Worm (Caenorhabditis elegans) whole organism, L3 larva: ENCODE measurements around the gene ubq-1.

Source experiments
- ZK546.5 ChIP-seq: sonication (generic microtip); optimal IDR thresholded peaks from 2 replicates; lab custom pipeline; 2017; ENCODE audit warnings: missing biosample characterization, missing genetic modification characterization
- aly-2 ChIP-seq: fragments of 150-350 bp; optimal IDR thresholded peaks from 2 replicates; lab custom pipeline; 2014; ENCODE audit warnings: missing biosample characterization, missing genetic modification characterization
- ama-1 ChIP-seq: fragments of 150-350 bp; optimal IDR thresholded peaks from 2 replicates; lab custom pipeline; 2018
- ceh-28 ChIP-seq: fragments of 150-350 bp; optimal IDR thresholded peaks from 2 replicates; lab custom pipeline; 2014; ENCODE audit warnings: missing biosample characterization, missing genetic modification reagents, missing genetic modification characterization
- ceh-82 ChIP-seq: fragments of 150-350 bp; optimal IDR thresholded peaks from 2 replicates; lab custom pipeline; 2014; ENCODE audit warnings: missing biosample characterization, missing genetic modification characterization
- ceh-9 ChIP-seq: sonication (generic microtip); optimal IDR thresholded peaks from 2 replicates; lab custom pipeline; 2018; ENCODE audit warnings: missing biosample characterization, missing genetic modification characterization
- daf-12 ChIP-seq: fragments of 150-350 bp; optimal IDR thresholded peaks from 2 replicates; lab custom pipeline; 2014; ENCODE audit warnings: missing biosample characterization, missing genetic modification reagents, missing genetic modification characterization
- egl-27 ChIP-seq: sonication (generic microtip); optimal IDR thresholded peaks from 4 replicates; lab custom pipeline; 2017; ENCODE audit warnings: missing biosample characterization, missing genetic modification reagents, missing genetic modification characterization
- egl-5 ChIP-seq: fragments of 150-350 bp; optimal IDR thresholded peaks from 2 replicates; lab custom pipeline; 2017; ENCODE audit warnings: missing biosample characterization, missing genetic modification reagents, missing genetic modification characterization, inconsistent platforms
- elt-2 ChIP-seq: sonication (generic microtip); optimal IDR thresholded peaks from 2 replicates; lab custom pipeline; 2016; ENCODE audit warnings: missing genetic modification reagents, mild to moderate bottlenecking, missing genetic modification characterization, missing compliant biosample characterization
- fkh-10 ChIP-seq: sonication (generic microtip); optimal IDR thresholded peaks from 2 replicates; lab custom pipeline; 2017; ENCODE audit warnings: missing biosample characterization, missing genetic modification reagents, missing genetic modification characterization
- fkh-2 ChIP-seq: fragments of 150-350 bp; optimal IDR thresholded peaks from 2 replicates; lab custom pipeline; 2014; ENCODE audit warnings: missing biosample characterization, missing genetic modification reagents, missing genetic modification characterization
- fos-1 ChIP-seq: fragments of 150-350 bp; optimal IDR thresholded peaks from 2 replicates; lab custom pipeline; 2014; ENCODE audit warnings: missing biosample characterization, missing genetic modification characterization
- hmg-11 ChIP-seq: sonication (generic microtip); optimal IDR thresholded peaks from 2 replicates; lab custom pipeline; 2016; ENCODE audit warnings: missing genetic modification characterization, missing compliant biosample characterization
- jun-1 ChIP-seq: fragments of 150-350 bp; optimal IDR thresholded peaks from 2 replicates; lab custom pipeline; 2014; ENCODE audit warnings: missing biosample characterization, missing genetic modification reagents, missing genetic modification characterization
- lin-15B ChIP-seq: fragments of 150-350 bp; optimal IDR thresholded peaks from 2 replicates; lab custom pipeline; 2014; ENCODE audit warnings: missing biosample characterization, missing genetic modification characterization
- lin-39 ChIP-seq: fragments of 150-350 bp; optimal IDR thresholded peaks from 2 replicates; lab custom pipeline; 2018; ENCODE audit warnings: missing biosample characterization, missing genetic modification reagents, missing genetic modification characterization
- lsy-12 ChIP-seq: sonication (generic microtip); optimal IDR thresholded peaks from 2 replicates; lab custom pipeline; 2016; ENCODE audit warnings: mild to moderate bottlenecking, missing genetic modification characterization, missing compliant biosample characterization
- mdl-1 ChIP-seq: fragments of 150-350 bp; optimal IDR thresholded peaks from 2 replicates; lab custom pipeline; 2014; ENCODE audit warnings: missing biosample characterization, missing genetic modification characterization
- nfya-1 ChIP-seq: sonication (generic microtip); optimal IDR thresholded peaks from 2 replicates; lab custom pipeline; 2017; ENCODE audit warnings: missing genetic modification characterization, mild to moderate bottlenecking, missing compliant biosample characterization, antibody characterized with exemption, moderate library complexity; ENCODE audit not compliant: insufficient read depth
- nhr-11 ChIP-seq: fragments of 150-350 bp; optimal IDR thresholded peaks from 2 replicates; lab custom pipeline; 2014; ENCODE audit warnings: missing biosample characterization, missing genetic modification characterization
- nhr-23 ChIP-seq: fragments of 150-350 bp; optimal IDR thresholded peaks from 2 replicates; lab custom pipeline; 2014; ENCODE audit warnings: missing biosample characterization, missing genetic modification reagents, missing genetic modification characterization
- nhr-237 ChIP-seq: fragments of 150-350 bp; optimal IDR thresholded peaks from 2 replicates; lab custom pipeline; 2014; ENCODE audit warnings: missing biosample characterization, missing genetic modification characterization
- nhr-25 ChIP-seq: sonication (generic microtip); optimal IDR thresholded peaks from 2 replicates; lab custom pipeline; 2017; ENCODE audit warnings: missing biosample characterization, missing genetic modification characterization
- nhr-43 ChIP-seq: sonication (generic microtip); optimal IDR thresholded peaks from 2 replicates; lab custom pipeline; 2016; ENCODE audit warnings: mild to moderate bottlenecking, missing genetic modification characterization, missing compliant biosample characterization; ENCODE audit not compliant: poor library complexity, severe bottlenecking
- nhr-67 ChIP-seq: fragments of 150-350 bp; optimal IDR thresholded peaks from 2 replicates; lab custom pipeline; 2014; ENCODE audit warnings: missing biosample characterization, missing genetic modification characterization
- nhr-76 ChIP-seq: fragments of 150-350 bp; sonication (generic microtip); optimal IDR thresholded peaks from 5 replicates; lab custom pipeline; 2014; ENCODE audit warnings: missing biosample characterization, missing genetic modification characterization
- nhr-77 ChIP-seq: fragments of 150-350 bp; optimal IDR thresholded peaks from 2 replicates; lab custom pipeline; 2014; ENCODE audit warnings: missing biosample characterization, missing genetic modification characterization
- pha-4 ChIP-seq: fragments of 150-350 bp; optimal IDR thresholded peaks from 2 replicates; lab custom pipeline; 2014; ENCODE audit warnings: missing biosample characterization, missing genetic modification reagents, missing genetic modification characterization
- pqm-1 ChIP-seq: fragments of 150-350 bp; optimal IDR thresholded peaks from 2 replicates; lab custom pipeline; 2017; ENCODE audit warnings: missing biosample characterization, missing genetic modification characterization, inconsistent platforms
- snpc-4 ChIP-seq: fragments of 150-350 bp; optimal IDR thresholded peaks from 2 replicates; lab custom pipeline; 2014; ENCODE audit warnings: missing biosample characterization, missing genetic modification characterization
- tbx-2 ChIP-seq: sonication (generic microtip); optimal IDR thresholded peaks from 2 replicates; lab custom pipeline; 2016; ENCODE audit warnings: mild to moderate bottlenecking, missing genetic modification characterization, missing compliant biosample characterization
- unc-62 ChIP-seq: fragments of 150-350 bp; sonication (generic microtip); optimal IDR thresholded peaks from 4 replicates; lab custom pipeline; 2014; ENCODE audit warnings: missing biosample characterization, missing genetic modification reagents, missing genetic modification characterization
- ztf-11 ChIP-seq: fragments of 150-350 bp; optimal IDR thresholded peaks from 2 replicates; lab custom pipeline; 2014; ENCODE audit warnings: missing biosample characterization, missing genetic modification characterization
- ztf-4 ChIP-seq: fragments of 150-350 bp; optimal IDR thresholded peaks from 2 replicates; lab custom pipeline; 2014; ENCODE audit warnings: missing biosample characterization, missing genetic modification characterization

ubq-1 gene

ce11 chrIII:5945865-5946264 lies 5.8 kb downstream of the ubq-1 start, which contains the start of gene F25B5.5:
Gene F25B5.5, minus strand, starts transcription at chrIII:5946124.
- TF ChIP-seq ama-1 (lab: Kevin White, UChicago) (peak; percentile 84), nhr-11 (tag; lab: Kevin White, UChicago) (no peak), nhr-43 (tag; lab: Kevin White, UChicago) (peak; percentile 1)
- TF ChIP-seq, all 47 proteins: peak for 2

DNA sequence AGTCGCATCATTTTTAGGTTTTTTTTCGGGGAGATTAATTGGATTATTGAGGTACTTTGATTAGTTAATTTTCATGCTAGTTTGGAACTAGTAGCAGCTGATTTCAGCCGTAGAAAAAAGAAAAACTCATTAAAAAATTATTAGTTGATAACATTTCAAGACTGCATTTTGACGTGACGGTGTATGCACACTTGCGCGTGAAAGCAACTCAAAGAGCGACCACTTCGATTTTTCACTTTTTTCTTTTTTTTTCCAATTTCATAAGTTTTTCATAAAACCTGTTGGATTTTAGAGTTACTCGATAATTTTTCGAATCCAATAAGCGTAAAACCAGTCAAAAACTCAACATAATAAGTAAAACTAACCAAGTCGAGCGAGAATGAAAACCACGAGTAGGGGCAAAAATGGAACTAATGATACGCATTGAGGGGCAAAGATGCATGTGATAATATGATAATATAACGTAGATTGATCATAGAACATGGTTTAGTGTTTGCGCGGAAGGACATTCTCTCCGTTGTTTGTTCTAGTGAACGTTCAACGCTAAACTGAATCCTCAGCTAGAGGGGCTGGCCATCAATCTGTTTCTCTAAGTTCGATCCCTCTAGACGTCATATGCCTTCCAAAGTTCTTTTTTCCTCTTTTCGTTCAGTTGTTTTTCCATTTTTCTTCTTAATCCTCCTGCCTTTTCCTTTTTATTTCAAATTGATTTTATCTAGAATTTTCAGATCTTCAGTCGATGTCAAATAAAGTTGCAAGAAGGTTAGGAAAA lies 8.3 kb downstream of the ubq-1 start, which contains the start of the genes F25B5.6 and F25B5.3:
Gene F25B5.6 (minus strand): TSS at position 572 of the 772 bp plus-strand sequence.
Gene F25B5.3 (plus strand): TSS at position 722 of the 772 bp plus-strand sequence.
- peak; percentile 22 for TF ChIP-seq nfya-1 (tag; lab: Kevin White, UChicago)
- TF ChIP-seq nhr-25: peak; percentile 25
- TF ChIP-seq nhr-23 (tag; lab: Kevin White, UChicago): peak; percentile 8
- TF ChIP-seq pha-4 (tag; lab: Kevin White, UChicago): peak; percentile 70
- peak; percentile 22 for TF ChIP-seq elt-2
- no peak for TF ChIP-seq aly-2 (tag; lab: Kevin White, UChicago)
- peak; percentile 40 for TF ChIP-seq pqm-1 (tag; lab: Kevin White, UChicago)
- TF ChIP-seq daf-12 (tag; lab: Kevin White, UChicago): no peak

- TF ChIP-seq fkh-2 (tag; lab: Kevin White, UChicago): no peak
- no peak for TF ChIP-seq nhr-43 (tag; lab: Kevin White, UChicago)
- TF ChIP-seq lin-15B (tag; lab: Kevin White, UChicago): no peak
- no peak for TF ChIP-seq jun-1 (tag; lab: Kevin White, UChicago)
- peak; percentile 50 for TF ChIP-seq elt-2
- TF ChIP-seq fos-1 (tag; lab: Kevin White, UChicago): no peak
- TF ChIP-seq ceh-28 (tag; lab: Kevin White, UChicago): no peak
Observed at ce11 chrIII:5948986-5949385, 8.9 kb downstream of the ubq-1 start.

DNA sequence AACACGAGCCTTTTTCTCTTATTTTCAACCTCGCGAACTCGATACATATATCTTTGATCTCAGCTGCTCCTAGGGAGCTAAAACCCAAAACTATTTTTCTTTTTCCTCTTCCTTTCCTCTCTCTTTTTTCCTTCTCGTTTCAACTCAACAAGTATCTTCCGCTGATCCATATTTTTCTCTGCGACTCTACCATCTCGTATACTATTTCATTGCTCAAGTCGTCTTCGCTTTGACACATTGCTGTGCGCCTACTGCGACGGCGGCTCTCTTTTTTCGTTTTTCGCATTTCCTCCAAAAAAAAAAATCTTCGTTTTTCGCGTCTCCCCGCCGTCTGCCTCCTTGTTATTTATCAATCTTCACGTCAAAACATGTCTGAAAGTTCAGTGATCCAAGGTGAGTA lies 9.8 kb downstream of the ubq-1 start:
- TF ChIP-seq fkh-10 (GFP tag; lab: Kevin White, UChicago) (peak; percentile 49), hmg-11 (tag; lab: Kevin White, UChicago) (peak; percentile 21), lin-39 (tag; lab: Kevin White, UChicago) (peak; percentile 54), snpc-4 (tag; lab: Kevin White, UChicago) (peak; percentile 15), lsy-12 (no peak), nfya-1 (tag; lab: Kevin White, UChicago) (peak; percentile 67)

- TF ChIP-seq nhr-43 (tag; lab: Kevin White, UChicago): peak; percentile 27
- TF ChIP-seq nhr-25: peak; percentile 17
- no peak for TF ChIP-seq ceh-9 (tag; lab: Kevin White, UChicago)
- TF ChIP-seq nfya-1 (tag; lab: Kevin White, UChicago): peak; percentile 5
- TF ChIP-seq pqm-1 (tag; lab: Kevin White, UChicago): peak; percentile 42
- peak; percentile 44 for TF ChIP-seq ama-1 (lab: Kevin White, UChicago)
- TF ChIP-seq snpc-4 (tag; lab: Kevin White, UChicago): no peak
- TF ChIP-seq elt-2: peak; percentile 75
Observed at ce11 chrIII:5950756-5951345, 10.8 kb downstream of the ubq-1 start.

DNA sequence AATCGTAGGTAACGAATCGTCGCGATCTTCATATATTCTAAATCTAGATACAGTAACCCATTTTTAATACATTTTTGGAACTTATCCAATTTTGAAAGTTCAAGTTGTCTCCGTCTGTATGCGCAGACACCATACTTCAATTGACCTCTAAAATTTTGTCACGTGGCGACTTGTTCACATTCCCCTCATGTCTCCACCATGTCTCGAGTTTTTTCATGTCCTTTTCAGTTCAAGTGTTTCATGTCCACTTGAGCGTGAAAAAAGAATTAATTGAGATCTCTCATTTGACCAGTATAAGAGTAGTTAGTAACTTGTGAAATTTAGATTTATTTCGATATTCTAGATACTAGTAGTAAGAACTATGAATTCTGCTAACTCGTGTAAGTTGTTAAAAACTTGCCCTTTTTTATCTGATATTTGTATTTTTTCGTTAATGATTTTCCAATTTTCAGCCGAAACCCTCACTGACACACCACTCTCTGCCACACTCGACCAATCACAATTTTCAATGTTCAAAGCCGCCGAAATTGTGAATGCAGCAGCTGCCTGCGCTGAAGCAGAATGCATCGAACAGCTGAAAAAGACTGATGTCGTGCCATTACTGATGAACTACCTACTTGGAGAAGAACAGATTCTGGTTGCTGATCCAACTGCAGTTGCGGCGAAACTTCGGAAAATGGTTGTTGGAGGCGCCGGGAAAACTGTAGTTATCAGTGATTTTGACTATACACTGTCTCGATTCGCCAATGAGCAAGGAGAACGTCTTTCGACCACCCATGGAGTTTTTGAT lies 11.7 kb downstream of the ubq-1 start:
- TF ChIP-seq tbx-2 (tag; lab: Kevin White, UChicago) (no peak), nhr-77 (tag; lab: Kevin White, UChicago) (no peak), mdl-1 (peak; percentile 22), hmg-11 (tag; lab: Kevin White, UChicago) (no peak), nhr-76 (tag; lab: Kevin White, UChicago) (no peak), nhr-23 (tag; lab: Kevin White, UChicago) (peak; percentile 27), lin-39 (tag; lab: Kevin White, UChicago) (no peak), fos-1 (tag; lab: Kevin White, UChicago) (no peak), nhr-25 (peak; percentile 87), nhr-237 (tag; lab: Kevin White, UChicago) (no peak), nhr-67 (tag; lab: Kevin White, UChicago) (no peak), unc-62 (no peak), ceh-82 (tag; lab: Kevin White, UChicago) (no peak), ama-1 (lab: Kevin White, UChicago) (peak; percentile 58), lsy-12 (no peak), ztf-4 (tag; lab: Kevin White, UChicago) (no peak), fkh-10 (GFP tag; lab: Kevin White, UChicago) (no peak), daf-12 (tag; lab: Kevin White, UChicago) (no peak), lin-15B (tag; lab: Kevin White, UChicago) (no peak), nfya-1 (tag; lab: Kevin White, UChicago) (peak; percentile 13), ztf-11 (tag; lab: Kevin White, UChicago) (no peak), egl-5 (tag; lab: Kevin White, UChicago) (no peak), egl-27 (no peak), jun-1 (tag; lab: Kevin White, UChicago) (no peak), ZK546.5 (tag; lab: Kevin White, UChicago) (no peak)
